Worm (Caenorhabditis elegans): ENCODE measurements around the gene ttc-4.

- TF ChIP-seq dao-5 (tag; optimal IDR thresholded peaks at IDR 0.05) (no peak), W03F9.2 (tag; optimal IDR thresholded peaks at IDR 0.05) (peak; percentile 57)
These were observed at the start of gene ttc-4 for ce11 chrII:5594210-5594764.

Data from whole organism, L4/young adult.